Fruit fly (Drosophila melanogaster) whole organism, embryonic: ENCODE data around the gene bb8.

Source experiments
- Awh ChIP-seq: fragments of 200-800 bp; sonication (Bioruptor generic); IDR thresholded peaks from 2 replicates; pipeline ENCODE4, ENCODE4 v1.3.6; 2022; ENCODE audit warnings: missing biosample characterization, missing genetic modification characterization
- Bgb ChIP-seq: fragments of 200-800 bp; sonication (Bioruptor generic); IDR thresholded peaks from 2 replicates; pipeline ENCODE4 v1.3.6; 2022; ENCODE audit warnings: missing biosample characterization, missing genetic modification characterization; ENCODE audit not compliant: partially characterized antibody
- Blimp-1 ChIP-seq: fragments of 200-800 bp; sonication (Bioruptor generic); optimal IDR thresholded peaks from 3 replicates; lab custom pipeline; 2018; ENCODE audit warnings: missing biosample characterization, missing genetic modification characterization, mild to moderate bottlenecking, moderate library complexity, missing genetic modification reagents
- CG11723 ChIP-seq: fragments of 200-800 bp; sonication (Bioruptor generic); optimal IDR thresholded peaks from 2 replicates; lab custom pipeline; 2017; ENCODE audit warnings: missing biosample characterization, mild to moderate bottlenecking, missing genetic modification characterization
- CG12104 ChIP-seq: fragments of 200-800 bp; sonication (Bioruptor generic); optimal IDR thresholded peaks from 3 replicates; lab custom pipeline; 2016; ENCODE audit warnings: missing biosample characterization, missing genetic modification characterization
- CG12391 ChIP-seq: fragments of 200-800 bp; sonication (Bioruptor generic); optimal IDR thresholded peaks from 3 replicates; lab custom pipeline; 2018; ENCODE audit warnings: missing biosample characterization, mild to moderate bottlenecking, missing genetic modification characterization, moderate library complexity
- CG12659 ChIP-seq: fragments of 200-800 bp; sonication (Bioruptor generic); optimal IDR thresholded peaks from 3 replicates; lab custom pipeline; 2017; ENCODE audit warnings: mild to moderate bottlenecking, missing biosample characterization, missing genetic modification reagents, missing genetic modification characterization
- CG15696 ChIP-seq: fragments of 200-800 bp; sonication (Bioruptor generic); optimal IDR thresholded peaks from 2 replicates; lab custom pipeline; 2019; ENCODE audit warnings: missing biosample characterization, mild to moderate bottlenecking, missing genetic modification characterization, moderate library complexity
- CG16813 ChIP-seq: fragments of 200-800 bp; sonication (Bioruptor generic); IDR thresholded peaks from 3 replicates; pipeline ENCODE4 v1.3.6; 2022; ENCODE audit warnings: missing biosample characterization, missing genetic modification characterization; ENCODE audit not compliant: partially characterized antibody
- CG17568 ChIP-seq: fragments of 200-800 bp; sonication (Bioruptor generic); optimal IDR thresholded peaks from 2 replicates; lab custom pipeline; 2018; ENCODE audit warnings: missing biosample characterization, mild to moderate bottlenecking, missing genetic modification characterization, moderate library complexity
- CG17612 ChIP-seq: fragments of 200-800 bp; sonication (Bioruptor generic); IDR thresholded peaks from 2 replicates; pipeline ENCODE4 v1.3.6; 2022; ENCODE audit warnings: missing biosample characterization, missing genetic modification characterization
- CG17829 ChIP-seq: fragments of 200-800 bp; optimal IDR thresholded peaks from 2 replicates; lab custom pipeline; 2019; ENCODE audit warnings: missing biosample characterization, mild to moderate bottlenecking, missing genetic modification characterization, moderate library complexity
- CG18011 ChIP-seq: fragments of 200-800 bp; sonication (Bioruptor generic); optimal IDR thresholded peaks from 2 replicates; lab custom pipeline; 2017; ENCODE audit warnings: missing biosample characterization, missing genetic modification characterization, mild to moderate bottlenecking, moderate library complexity, missing genotype
- CG18262 ChIP-seq: fragments of 200-800 bp; optimal IDR thresholded peaks from 3 replicates; lab custom pipeline; 2019; ENCODE audit warnings: missing biosample characterization, mild to moderate bottlenecking, missing genetic modification characterization, moderate library complexity
- CG1832 ChIP-seq: fragments of 200-800 bp; sonication (Bioruptor generic); optimal IDR thresholded peaks from 2 replicates; lab custom pipeline; 2017; ENCODE audit warnings: missing biosample characterization, mild to moderate bottlenecking, missing genetic modification characterization, inconsistent platforms
- CG2120 ChIP-seq: fragments of 200-800 bp; sonication (Bioruptor generic); optimal IDR thresholded peaks from 3 replicates; lab custom pipeline; 2016; ENCODE audit warnings: missing biosample characterization, missing genetic modification characterization
- CG31441 ChIP-seq: fragments of 200-800 bp; sonication (Bioruptor generic); IDR thresholded peaks from 2 replicates; pipeline ENCODE4 v1.3.6; 2022; ENCODE audit warnings: missing biosample characterization, missing genetic modification characterization
- CG32767 ChIP-seq: fragments of 200-800 bp; sonication (Bioruptor generic); IDR thresholded peaks from 2 replicates; pipeline ENCODE4 v1.3.6; 2022; ENCODE audit warnings: missing biosample characterization, missing genetic modification characterization
- CG3995 ChIP-seq: fragments of 200-800 bp; sonication (Bioruptor generic); optimal IDR thresholded peaks from 3 replicates; lab custom pipeline; 2016; ENCODE audit warnings: missing biosample characterization, missing genetic modification characterization
- CG4707 ChIP-seq: fragments of 200-800 bp; sonication (Bioruptor generic); optimal IDR thresholded peaks from 2 replicates; lab custom pipeline; 2018; ENCODE audit warnings: missing biosample characterization, mild to moderate bottlenecking, missing genetic modification characterization, moderate library complexity
- CG7928 ChIP-seq: fragments of 200-800 bp; sonication (Bioruptor generic); optimal IDR thresholded peaks from 2 replicates; lab custom pipeline; 2017; ENCODE audit warnings: missing biosample characterization, mild to moderate bottlenecking, missing genetic modification characterization
- CG9797 ChIP-seq: fragments of 200-800 bp; sonication (Bioruptor generic); optimal IDR thresholded peaks from 3 replicates; lab custom pipeline; 2018; ENCODE audit warnings: missing biosample characterization, mild to moderate bottlenecking, missing genetic modification characterization
- CkIIα-i1 ChIP-seq: fragments of 200-800 bp; sonication (Bioruptor generic); IDR thresholded peaks from 2 replicates; pipeline ENCODE4 v1.3.6; 2022; ENCODE audit warnings: missing biosample characterization, missing genetic modification characterization
- D19B ChIP-seq: fragments of 200-800 bp; sonication (Bioruptor generic); optimal IDR thresholded peaks from 2 replicates; lab custom pipeline; 2017; ENCODE audit warnings: missing biosample characterization, mild to moderate bottlenecking, missing genetic modification characterization
- GATAe ChIP-seq: fragments of 200-800 bp; sonication (Bioruptor generic); conservative IDR thresholded peaks from 2 replicates; pipeline ENCODE4 v1.3.6; 2022; ENCODE audit warnings: missing biosample characterization, missing genetic modification characterization
- Hmx ChIP-seq: fragments of 200-800 bp; sonication (Bioruptor generic); optimal IDR thresholded peaks from 2 replicates; lab custom pipeline; 2016; ENCODE audit warnings: missing biosample characterization, missing genetic modification characterization
- Lpt ChIP-seq: fragments of >200 bp; optimal IDR thresholded peaks from 2 replicates; lab custom pipeline; 2018; ENCODE audit warnings: missing biosample characterization, missing genetic modification characterization
- MBD-R2 ChIP-seq: fragments of 200-800 bp; sonication (Bioruptor generic); IDR thresholded peaks from 2 replicates; pipeline ENCODE4 v1.3.6; 2022; ENCODE audit warnings: missing biosample characterization, missing genetic modification characterization
- Med ChIP-seq: fragments of 200-800 bp; sonication (Bioruptor generic); peaks from one replicate; lab custom pipeline; 2016; ENCODE audit warnings: missing biosample characterization, missing genetic modification characterization, mild to moderate bottlenecking, inconsistent platforms, moderate library complexity
- PHDP ChIP-seq: fragments of 200-800 bp; sonication (Bioruptor generic); optimal IDR thresholded peaks from 3 replicates; lab custom pipeline; 2018; ENCODE audit warnings: missing biosample characterization, mild to moderate bottlenecking, missing genetic modification characterization, moderate library complexity
- Sry-δ ChIP-seq: fragments of 200-800 bp; sonication (Bioruptor generic); optimal IDR thresholded peaks from 2 replicates; lab custom pipeline; 2016; ENCODE audit warnings: missing biosample characterization, missing genetic modification characterization
- Usf ChIP-seq: fragments of 200-800 bp; sonication (Bioruptor generic); optimal IDR thresholded peaks from 2 replicates; lab custom pipeline; 2017; ENCODE audit warnings: missing genotype, missing biosample characterization, missing genetic modification characterization
- bcd ChIP-seq: fragments of 200-800 bp; sonication (Bioruptor generic); optimal IDR thresholded peaks from 2 replicates; lab custom pipeline; 2017; ENCODE audit warnings: missing biosample characterization, mild to moderate bottlenecking, missing genetic modification characterization
- corto ChIP-seq: fragments of 200-800 bp; sonication (Bioruptor generic); optimal IDR thresholded peaks from 2 replicates; lab custom pipeline; 2016; ENCODE audit warnings: missing biosample characterization, mild to moderate bottlenecking, missing genetic modification characterization, moderate library complexity
- dimm ChIP-seq: fragments of 200-800 bp; sonication (Bioruptor generic); IDR thresholded peaks from 2 replicates; pipeline ENCODE4 v1.3.6; 2022; ENCODE audit warnings: missing biosample characterization, missing genetic modification characterization
- en ChIP-seq: fragments of 200-800 bp; sonication (Bioruptor generic); optimal IDR thresholded peaks from 2 replicates; lab custom pipeline; 2016; ENCODE audit warnings: missing biosample characterization, missing genetic modification characterization
- exex ChIP-seq: fragments of 200-800 bp; sonication (Bioruptor generic); optimal IDR thresholded peaks from 4 replicates; lab custom pipeline; 2018; ENCODE audit warnings: missing biosample characterization, mild to moderate bottlenecking, missing genetic modification characterization, moderate library complexity
- jing ChIP-seq: fragments of 200-800 bp; sonication (Bioruptor generic); optimal IDR thresholded peaks from 2 replicates; lab custom pipeline; 2018; ENCODE audit warnings: missing biosample characterization, mild to moderate bottlenecking, missing genetic modification characterization
- kni ChIP-seq: fragments of 200-800 bp; sonication (Bioruptor generic); optimal IDR thresholded peaks from 3 replicates; lab custom pipeline; 2017; ENCODE audit warnings: mild to moderate bottlenecking, missing biosample characterization, missing genetic modification reagents, missing genetic modification characterization
- nerfin-2 ChIP-seq: fragments of 200-800 bp; sonication (Bioruptor generic); IDR thresholded peaks from 2 replicates; pipeline ENCODE4 v1.3.6; 2022; ENCODE audit warnings: missing biosample characterization, missing genetic modification characterization; ENCODE audit not compliant: partially characterized antibody
- nom ChIP-seq: fragments of 200-800 bp; sonication (Bioruptor generic); optimal IDR thresholded peaks from 2 replicates; lab custom pipeline; 2017; ENCODE audit warnings: missing biosample characterization, missing genetic modification characterization, mild to moderate bottlenecking, moderate library complexity, missing genetic modification reagents
- odd ChIP-seq: fragments of 200-800 bp; sonication (Bioruptor generic); optimal IDR thresholded peaks from 2 replicates; lab custom pipeline; 2017; ENCODE audit warnings: missing biosample characterization, mild to moderate bottlenecking, missing genetic modification characterization
- prd ChIP-seq, 3 experiments: fragments of >200 bp in 2 of 3; fragments of 200-800 bp in 1 of 3; sonication (Bioruptor generic) in 1 of 3; optimal IDR thresholded peaks in 2 of 3; IDR thresholded peaks in 1 of 3; 2 replicates in 2 of 3; 3 replicates in 1 of 3; pipeline versions ENCODE4 v1.3.6 to Lab custom; 2017 to 2022; ENCODE audit warnings: missing biosample characterization in 1 of 3, missing genetic modification characterization in 1 of 3
- schlank ChIP-seq: fragments of 200-800 bp; sonication (Bioruptor generic); optimal IDR thresholded peaks from 2 replicates; lab custom pipeline; 2018; ENCODE audit warnings: missing biosample characterization, mild to moderate bottlenecking, missing genetic modification characterization
- sisA ChIP-seq: fragments of 200-800 bp; sonication (Bioruptor generic); IDR thresholded peaks from 2 replicates; pipeline ENCODE4 v1.3.6; 2022; ENCODE audit warnings: missing biosample characterization, missing genetic modification characterization
- sna ChIP-seq: fragments of 200-800 bp; sonication (Bioruptor generic); IDR thresholded peaks from 2 replicates; pipeline ENCODE4 v1.3.6; 2022; ENCODE audit warnings: missing biosample characterization, missing genetic modification characterization; ENCODE audit not compliant: partially characterized antibody
- tap ChIP-seq: fragments of 200-800 bp; optimal IDR thresholded peaks from 3 replicates; lab custom pipeline; 2019; ENCODE audit warnings: missing biosample characterization, mild to moderate bottlenecking, missing genetic modification characterization, moderate library complexity
- vnd ChIP-seq: fragments of 200-800 bp; sonication (Bioruptor generic); IDR thresholded peaks from 3 replicates; pipeline ENCODE4 v1.3.6; 2022; ENCODE audit warnings: missing biosample characterization, missing genetic modification characterization; ENCODE audit not compliant: partially characterized antibody
- wdn ChIP-seq: fragments of 200-800 bp; sonication (Bioruptor generic); IDR thresholded peaks from 2 replicates; pipeline ENCODE4 v1.3.6; 2022; ENCODE audit warnings: missing biosample characterization, missing genetic modification characterization

bb8 gene

dm6 chr3R:23251256-23251655, 38.7 kb downstream of the bb8 start, which contains the start of the genes Rad60 and EloA (continued):
- TF ChIP-seq CG17612 (GFP tag; lab: Robert Waterston, UW): no peak
- peak; percentile 78 for TF ChIP-seq en (GFP tag; lab: Kevin White, UChicago)
- TF ChIP-seq Lpt (GFP tag; lab: Kevin White, UChicago): no peak
- TF ChIP-seq jing (GFP tag; lab: Kevin White, UChicago): peak; percentile 19
- TF ChIP-seq vnd (GFP tag; lab: Robert Waterston, UW): peak; percentile 41; the same call in 1 of the 3 replicates
- peak; percentile 85 for TF ChIP-seq CG12391 (tag; lab: Kevin White, UChicago)
- TF ChIP-seq CG3995 (GFP tag; lab: Kevin White, UChicago): peak; percentile 53
- TF ChIP-seq CG11723: peak; percentile 53
- no peak for TF ChIP-seq prd (optimal IDR thresholded peaks at IDR 0.05; lab: Kevin White, UChicago)
- peak; percentile 55; the same call in 2 of the 3 replicates for TF ChIP-seq prd (GFP tag; IDR thresholded peaks at IDR 0.05; lab: Robert Waterston, UW)
- peak; percentile 99 for TF ChIP-seq Med (GFP tag; lab: Kevin White, UChicago)
- TF ChIP-seq CG12659 (GFP tag; lab: Kevin White, UChicago): peak; percentile 84
- TF ChIP-seq exex (tag; lab: Kevin White, UChicago): peak; percentile 33
- peak; percentile 20 for TF ChIP-seq D19B
- no peak for TF ChIP-seq GATAe
- peak; percentile 60 for TF ChIP-seq CG18011 (GFP tag; lab: Kevin White, UChicago)
- TF ChIP-seq tap (tag; lab: Kevin White, UChicago): peak; percentile 50
- peak; percentile 67 for TF ChIP-seq nerfin-2 (GFP tag; lab: Robert Waterston, UW)
- TF ChIP-seq Awh (GFP tag; lab: Robert Waterston, UW): peak; percentile 68
- TF ChIP-seq CG12104 (GFP tag; lab: Kevin White, UChicago): peak; percentile 55
- TF ChIP-seq kni: peak; percentile 24
- peak; percentile 51 for TF ChIP-seq CG9797 (GFP tag; lab: Kevin White, UChicago)
- peak; percentile 10 for TF ChIP-seq nom
- TF ChIP-seq CG32767 (GFP tag; lab: Robert Waterston, UW): peak; percentile 61; the same call in 1 of the 2 replicates
- peak; percentile 89 for TF ChIP-seq sna (GFP tag; lab: Robert Waterston, UW)
- peak; percentile 1 for TF ChIP-seq corto (GFP tag; lab: Kevin White, UChicago)
- no peak for TF ChIP-seq wdn (GFP tag; lab: Robert Waterston, UW)
- no peak for TF ChIP-seq dimm (GFP tag; lab: Robert Waterston, UW)
- peak; percentile 43 for TF ChIP-seq odd
- no peak for TF ChIP-seq CkIIα-i1 (GFP tag; lab: Robert Waterston, UW)
- TF ChIP-seq CG16813 (GFP tag; lab: Robert Waterston, UW): peak; percentile 76
- TF ChIP-seq schlank (tag; lab: Kevin White, UChicago): peak; percentile 44
- TF ChIP-seq CG15696 (tag; lab: Kevin White, UChicago): peak; percentile 48
- TF ChIP-seq Blimp-1 (GFP tag; lab: Kevin White, UChicago): peak; percentile 61
- peak; percentile 71 for TF ChIP-seq PHDP (tag; lab: Kevin White, UChicago)
- no peak for TF ChIP-seq CG4707 (GFP tag; lab: Kevin White, UChicago)
- TF ChIP-seq MBD-R2 (GFP tag; lab: Robert Waterston, UW): peak; percentile 99
- TF ChIP-seq bcd (GFP tag; lab: Kevin White, UChicago): peak; percentile 59
- TF ChIP-seq Hmx (GFP tag; lab: Kevin White, UChicago): peak; percentile 20
- TF ChIP-seq CG17829 (tag; lab: Kevin White, UChicago): peak; percentile 84
- no peak for TF ChIP-seq CG1832 (GFP tag; lab: Kevin White, UChicago)
- TF ChIP-seq CG2120 (GFP tag; lab: Kevin White, UChicago): peak; percentile 90
- peak; percentile 84 for TF ChIP-seq Sry-δ
- TF ChIP-seq Bgb (GFP tag; lab: Robert Waterston, UW): peak; percentile 74
- no peak for TF ChIP-seq CG17568 (GFP tag; lab: Kevin White, UChicago)
- TF ChIP-seq Usf: no peak
- peak; percentile 64 for TF ChIP-seq sisA (GFP tag; lab: Robert Waterston, UW)
- TF ChIP-seq CG18262 (tag; lab: Kevin White, UChicago): peak; percentile 57
- TF ChIP-seq CG31441 (GFP tag; lab: Robert Waterston, UW): peak; percentile 63
- TF ChIP-seq CG7928 (GFP tag; lab: Kevin White, UChicago): peak; percentile 16
